Worm (Caenorhabditis elegans): Measurements from ENCODE around the gene C24D10.49.
"Not testable (repeated sequence)": the region's sequence is repeated elsewhere in the genome, so short reads cannot be mapped to it uniquely, and the experiment has no call there.

- not testable (repeated sequence) for TF ChIP-seq efl-3 (GFP tag; optimal IDR thresholded peaks at IDR 0.05); zag-1 (tag; optimal IDR thresholded peaks at IDR 0.05); ceh-88 (GFP tag; IDR thresholded peaks at IDR 0.05); zip-4 (GFP tag; optimal IDR thresholded peaks at IDR 0.05); unc-62 (GFP tag; optimal IDR thresholded peaks at IDR 0.05); blmp-1 (tag; optimal IDR thresholded peaks at IDR 0.05); nhr-12 (tag; optimal IDR thresholded peaks at IDR 0.05); nhr-77 (tag; optimal IDR thresholded peaks at IDR 0.05); ces-1 (GFP tag; optimal IDR thresholded peaks at IDR 0.05)
Observed at ce11 chrIV:5162941-5163340, 5.8 kb upstream of the C24D10.49 start, which contains the start of the genes nspd-3 and C24D10.2.

Measured in whole organism, L1 larva.